Worm (Caenorhabditis elegans) whole organism, L4/young adult: ENCODE results near the gene rpb-4.

Source experiments
- W03F9.2 ChIP-seq: fragments of 150-350 bp; optimal IDR thresholded peaks from 2 replicates; lab custom pipeline; 2014; ENCODE audit warnings: missing biosample characterization, missing genetic modification characterization
- dao-5 ChIP-seq: sonication (generic microtip); optimal IDR thresholded peaks from 2 replicates; lab custom pipeline; 2016; ENCODE audit warnings: missing genotype, missing genetic modification characterization, moderate library complexity, missing compliant biosample characterization
- him-1 ChIP-seq: sonication (generic microtip); optimal IDR thresholded peaks from 2 replicates; lab custom pipeline; 2016; ENCODE audit warnings: missing genotype, missing genetic modification reagents, missing genetic modification characterization, missing compliant biosample characterization

- no peak for TF ChIP-seq him-1 (tag; lab: Kevin White, UChicago)
- TF ChIP-seq W03F9.2, result no peak
- no peak for TF ChIP-seq dao-5 (tag; lab: Kevin White, UChicago)
Measured at ce11 chrII:7326199-7326598, 48.1 kb upstream of the rpb-4 start.
